Fruit fly (Drosophila melanogaster) ovary, adult (tissue): ENCODE results near the gene CG31516.

Experiments
- CG17801 ChIP-seq: fragments of 200-800 bp; optimal IDR thresholded peaks from 2 replicates; lab custom pipeline; 2019; ENCODE audit warnings: missing biosample characterization, mild to moderate bottlenecking, missing genetic modification characterization, moderate library complexity; ENCODE audit not compliant: partially characterized antibody

CG31516 gene

dm6 chr3R:4220030-4220429 lies at the start of gene CG31516:
TSS of gene CG31516 (minus strand) at chr3R:4220130.
- no peak for TF ChIP-seq CG17801 (GFP tag; lab: Kevin White, UChicago)

dm6 chr3R:4268339-4268738 lies 48.4 kb upstream of the CG31516 start:
- no peak for TF ChIP-seq CG17801 (GFP tag; lab: Kevin White, UChicago)

dm6 chr3R:4266470-4266869 lies 46.5 kb upstream of the CG31516 start, which contains the start of gene CG1092:
TSS of gene CG1092 (plus strand) at chr3R:4266770.
- no peak for TF ChIP-seq CG17801 (GFP tag; lab: Kevin White, UChicago)

dm6 chr3R:4256672-4257071 lies 36.7 kb upstream of the CG31516 start, which contains the start of gene Or82a:
TSS of gene Or82a (plus strand) at chr3R:4256972.
- TF ChIP-seq CG17801 (GFP tag; lab: Kevin White, UChicago): no peak

dm6 chr3R:4254408-4254807 lies 34.5 kb upstream of the CG31516 start, which contains the start of gene TwdlV:
TSS of gene TwdlV (plus strand) at chr3R:4254708.
- no peak for TF ChIP-seq CG17801 (GFP tag; lab: Kevin White, UChicago)

- TF ChIP-seq CG17801 (GFP tag; lab: Kevin White, UChicago): no peak
Observed at dm6 chr3R:4252943-4253342, 33.0 kb upstream of the CG31516 start, which contains the start of gene CG14644. TSS of gene CG14644 (minus strand) at chr3R:4253043.

dm6 chr3R:4251241-4251640 lies 31.3 kb upstream of the CG31516 start, which contains the start of gene TwdlG:
TSS of gene TwdlG (minus strand) at chr3R:4251341.
- no peak for TF ChIP-seq CG17801 (GFP tag; lab: Kevin White, UChicago)

- no peak for TF ChIP-seq CG17801 (GFP tag; lab: Kevin White, UChicago)
Observed at dm6 chr3R:4249947-4250346, 30.0 kb upstream of the CG31516 start.

- TF ChIP-seq CG17801 (GFP tag; lab: Kevin White, UChicago): no peak
Observed at dm6 chr3R:4246578-4247070, 26.7 kb upstream of the CG31516 start, which contains the start of gene TwdlF. TSS of gene TwdlF (plus strand) at chr3R:4247020.

dm6 chr3R:4243096-4243940 lies 23.4 kb upstream of the CG31516 start, which contains the start of gene CG34305:
TSS of gene CG34305 (minus strand) at chr3R:4243146.
- TF ChIP-seq CG17801 (GFP tag; lab: Kevin White, UChicago): no peak

dm6 chr3R:4242209-4242887 lies 22.4 kb upstream of the CG31516 start, which contains the start of gene CG14642:
TSS of gene CG14642 (minus strand) at chr3R:4242717.
- no peak for TF ChIP-seq CG17801 (GFP tag; lab: Kevin White, UChicago)

- TF ChIP-seq CG17801 (GFP tag; lab: Kevin White, UChicago): no peak
Observed at dm6 chr3R:4241776-4242175, 21.8 kb upstream of the CG31516 start.

- TF ChIP-seq CG17801 (GFP tag; lab: Kevin White, UChicago): no peak
Observed at dm6 chr3R:4236534-4236933, 16.6 kb upstream of the CG31516 start.

dm6 chr3R:4234991-4235553 lies 15.1 kb upstream of the CG31516 start, which contains the start of gene Gel:
TSS of gene Gel (plus strand) at chr3R:4235217.
- no peak for TF ChIP-seq CG17801 (GFP tag; lab: Kevin White, UChicago)

- TF ChIP-seq CG17801 (GFP tag; lab: Kevin White, UChicago): no peak
Observed at dm6 chr3R:4233018-4233385, 13.1 kb upstream of the CG31516 start, which contains the start of gene abs. TSS of gene abs (plus strand) at chr3R:4233047.
